Fruit fly (Drosophila melanogaster): Measurements from ENCODE around the gene Grip163.

Gene Grip163

DNA sequence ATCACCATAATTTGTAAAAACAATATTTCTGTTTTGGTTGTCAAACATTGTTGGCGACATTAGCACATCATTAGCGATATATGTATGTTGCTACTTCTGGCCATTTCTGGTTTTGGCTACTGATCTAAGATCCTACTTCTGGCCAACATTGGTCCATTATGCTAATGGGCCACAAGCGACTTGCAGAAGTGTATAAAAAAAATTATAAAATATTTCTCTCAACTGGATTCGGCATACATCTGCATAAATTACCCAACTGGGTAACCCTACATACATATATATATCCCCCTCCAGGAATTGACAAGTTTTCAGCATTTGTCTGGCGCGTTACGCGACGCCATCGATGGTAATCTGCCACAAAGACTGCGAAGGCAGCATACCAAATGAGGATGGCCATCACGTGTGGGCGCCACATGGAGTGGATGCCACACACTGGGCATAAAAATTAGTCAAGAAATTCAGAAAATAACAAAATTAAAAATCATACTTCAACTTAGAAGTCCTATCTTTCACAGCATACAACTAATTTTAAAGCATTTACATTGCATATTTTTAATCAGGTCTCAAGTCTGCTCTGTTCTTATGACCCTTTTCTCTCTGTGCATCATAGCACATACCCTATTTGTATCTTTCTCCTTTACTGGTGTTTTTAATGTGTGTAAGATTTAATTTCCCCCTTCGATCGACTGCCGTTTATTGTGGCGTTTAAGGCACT, 39.7 kb upstream of the Grip163 start (continued):
- TF ChIP-seq slou (GFP tag; optimal IDR thresholded peaks at IDR 0.05) (no peak), CG14710 (tag; optimal IDR thresholded peaks at IDR 0.05) (peak; percentile 77), vfl (GFP tag; optimal IDR thresholded peaks at IDR 0.05) (no peak), caup (GFP tag; optimal IDR thresholded peaks at IDR 0.05; ENCODE audit: severe bottlenecking) (no peak), D19A (tag; optimal IDR thresholded peaks at IDR 0.05) (peak; percentile 72), Hand (GFP tag; optimal IDR thresholded peaks at IDR 0.05) (no peak), CG12219 (GFP tag; optimal IDR thresholded peaks at IDR 0.05) (no peak), CG18619 (GFP tag; optimal IDR thresholded peaks at IDR 0.05) (peak; percentile 22), CG32532 (GFP tag; IDR thresholded peaks at IDR 0.05) (peak; percentile 63; the same call in 1 of the 2 replicates), Adf1 (GFP tag; IDR thresholded peaks at IDR 0.05) (no peak), oc (tag; optimal IDR thresholded peaks at IDR 0.05) (no peak), CG8359 (GFP tag; optimal IDR thresholded peaks at IDR 0.05; ENCODE audit: borderline replicate concordance) (no peak), CG17802 (tag; optimal IDR thresholded peaks at IDR 0.05) (no peak), Rx (GFP tag; IDR thresholded peaks at IDR 0.05) (peak; percentile 12; the same call in 1 of the 2 replicates), pum (GFP tag; optimal IDR thresholded peaks at IDR 0.05) (no peak), Meics (GFP tag; optimal IDR thresholded peaks at IDR 0.05) (peak; percentile 38), CG31441 (GFP tag; IDR thresholded peaks at IDR 0.05) (peak; percentile 54), CG10431 (GFP tag; optimal IDR thresholded peaks at IDR 0.05) (no peak), CG12299 (tag; optimal IDR thresholded peaks at IDR 0.05) (no peak), CG14860 (GFP tag; IDR thresholded peaks at IDR 0.05; ENCODE audit: partially characterized antibody) (no peak), insv (GFP tag; optimal IDR thresholded peaks at IDR 0.05) (no peak), Spps (tag; optimal IDR thresholded peaks at IDR 0.05) (peak; percentile 28), Dbx (GFP tag; IDR thresholded peaks at IDR 0.05) (peak; percentile 51; the same call in 1 of the 3 replicates), CG8944 (GFP tag; optimal IDR thresholded peaks at IDR 0.05) (peak; percentile 22), org-1 (GFP tag; optimal IDR thresholded peaks at IDR 0.05) (no peak), CG1792 (GFP tag; optimal IDR thresholded peaks at IDR 0.05) (peak; percentile 36), btn (GFP tag; optimal IDR thresholded peaks at IDR 0.05) (peak; percentile 48), CG17385 (GFP tag; optimal IDR thresholded peaks at IDR 0.05) (no peak), dmrt99B (tag; optimal IDR thresholded peaks at IDR 0.05) (peak; percentile 67), danr (GFP tag; IDR thresholded peaks at IDR 0.05) (0 out of 2 replicates have a peak, but pooled peaks have one; percentile 40), Lpt (GFP tag; optimal IDR thresholded peaks at IDR 0.05) (no peak), CG4328 (GFP tag; optimal IDR thresholded peaks at IDR 0.05) (no peak), CG12155 (GFP tag; optimal IDR thresholded peaks at IDR 0.05) (no peak), CG1603 (tag; optimal IDR thresholded peaks at IDR 0.05) (no peak), CG12769 (tag; optimal IDR thresholded peaks at IDR 0.05) (peak; percentile 21), hkb (optimal IDR thresholded peaks at IDR 0.05) (no peak), hkb (GFP tag; IDR thresholded peaks at IDR 0.05) (peak; percentile 54), CG4360 (GFP tag; IDR thresholded peaks at IDR 0.05) (0 out of 2 replicates have a peak, but pooled peaks have one; percentile 7), so (GFP tag; IDR thresholded peaks at IDR 0.05) (peak; percentile 42; the same call in 2 of the 3 replicates), stc (GFP tag; IDR thresholded peaks at IDR 0.05) (peak; percentile 50), tio (GFP tag; optimal IDR thresholded peaks at IDR 0.05) (peak; percentile 49), Mad (GFP tag; optimal IDR thresholded peaks at IDR 0.05) (peak; percentile 1), CG7987 (GFP tag; optimal IDR thresholded peaks at IDR 0.05) (no peak), CG16813 (GFP tag; IDR thresholded peaks at IDR 0.05; ENCODE audit: partially characterized antibody) (no peak), z (GFP tag; IDR thresholded peaks at IDR 0.05) (no peak), CG10147 (GFP tag; optimal IDR thresholded peaks at IDR 0.05) (no peak), Sry-δ (GFP tag; optimal IDR thresholded peaks at IDR 0.05) (peak; percentile 41), Camta (GFP tag; optimal IDR thresholded peaks at IDR 0.05) (peak; percentile 16), CG6254 (GFP tag; optimal IDR thresholded peaks at IDR 0.05) (peak; percentile 86), sim (GFP tag; IDR thresholded peaks at IDR 0.05) (peak; percentile 38; the same call in 1 of the 2 replicates)
